Worm (Caenorhabditis elegans) whole organism, L4 larva: ENCODE results near the gene R07B7.9.
A peak's percentile ranks its signal among the peaks of the same experiment; 100 is the strongest.

ENCODE experiments used
- F10B5.3 ChIP-seq: sonication (generic microtip); optimal IDR thresholded peaks from 2 replicates; lab custom pipeline; 2016; ENCODE audit warnings: mild to moderate bottlenecking, missing genetic modification characterization, missing compliant biosample characterization
- F49E8.2 ChIP-seq: sonication (generic microtip); optimal IDR thresholded peaks from 2 replicates; lab custom pipeline; 2016; ENCODE audit warnings: missing compliant biosample characterization, mild to moderate bottlenecking, missing genetic modification characterization, borderline replicate concordance
- T20F7.1 ChIP-seq: fragments of 200-800 bp; sonication (Bioruptor generic); optimal IDR thresholded peaks from 2 replicates; lab custom pipeline; 2018; ENCODE audit warnings: mild to moderate bottlenecking, missing genetic modification characterization, missing compliant biosample characterization
- Y48G9A.11 ChIP-seq: fragments of 200-800 bp; sonication (Bioruptor generic); IDR thresholded peaks from 2 replicates; pipeline ENCODE4 v1.3.6; 2022; ENCODE audit warnings: missing genetic modification reagents, missing genetic modification characterization, missing compliant biosample characterization
- Y75B8A.6 ChIP-seq: fragments of 200-800 bp; sonication (Bioruptor generic); IDR thresholded peaks from 2 replicates; pipeline ENCODE4 v1.3.6; 2022; ENCODE audit warnings: missing genetic modification reagents, missing genetic modification characterization, missing compliant biosample characterization
- ZK337.2 ChIP-seq: fragments of 200-800 bp; sonication (Bioruptor generic); IDR thresholded peaks from 2 replicates; pipeline ENCODE4 v1.3.6; 2022; ENCODE audit warnings: missing genetic modification reagents, missing genetic modification characterization, missing compliant biosample characterization
- aha-1 ChIP-seq: fragments of 150-350 bp; peaks from one replicate; lab custom pipeline; 2014; ENCODE audit warnings: missing biosample characterization, missing genetic modification characterization
- ama-1 ChIP-seq: fragments of 150-350 bp; optimal IDR thresholded peaks from 2 replicates; lab custom pipeline; 2014; ENCODE audit warnings: inconsistent platforms, mixed read lengths
- arid-1 ChIP-seq: fragments of 200-800 bp; sonication (Bioruptor generic); conservative IDR thresholded peaks from 2 replicates; pipeline ENCODE4 v1.3.6; 2022; ENCODE audit warnings: missing genetic modification reagents, missing genetic modification characterization, missing compliant biosample characterization
- ceh-20 ChIP-seq: fragments of 200-800 bp; sonication (Bioruptor generic); IDR thresholded peaks from 2 replicates; pipeline ENCODE4 v1.3.6; 2022; ENCODE audit warnings: missing genetic modification reagents, missing genetic modification characterization, missing compliant biosample characterization
- ceh-44 ChIP-seq: fragments of 200-800 bp; sonication (Bioruptor generic); IDR thresholded peaks from 2 replicates; pipeline ENCODE4 v1.3.6; 2022; ENCODE audit warnings: missing genetic modification reagents, missing genetic modification characterization, missing compliant biosample characterization
- ces-1 ChIP-seq: fragments of 150-350 bp; sonication (generic microtip); optimal IDR thresholded peaks from 4 replicates; lab custom pipeline; 2014; ENCODE audit warnings: missing biosample characterization, missing genetic modification reagents, missing genetic modification characterization
- ctbp-1 ChIP-seq: fragments of 200-800 bp; sonication (Bioruptor generic); IDR thresholded peaks from 2 replicates; pipeline ENCODE4 v1.3.6; 2022; ENCODE audit warnings: missing genetic modification reagents, missing genetic modification characterization, missing compliant biosample characterization
- daf-12 ChIP-seq: fragments of 150-350 bp; optimal IDR thresholded peaks from 2 replicates; lab custom pipeline; 2014; ENCODE audit warnings: missing biosample characterization, missing genetic modification reagents, missing genetic modification characterization
- daf-16 ChIP-seq, 3 experiments: sonication (generic microtip); optimal IDR thresholded peaks; 2 replicates each; lab custom pipeline; 2016 to 2017; ENCODE audit warnings: missing genetic modification characterization in 3 of 3, missing genetic modification reagents in 3 of 3, mild to moderate bottlenecking in 2 of 3, missing compliant biosample characterization in 2 of 3, missing biosample characterization in 1 of 3, moderate library complexity in 1 of 3
- daf-19 ChIP-seq: fragments of 200-800 bp; sonication (Bioruptor generic); conservative IDR thresholded peaks from 2 replicates; pipeline ENCODE4 v1.3.6; 2022; ENCODE audit warnings: missing genetic modification characterization, missing compliant biosample characterization
- dmd-6 ChIP-seq: fragments of 200-800 bp; sonication (Bioruptor generic); IDR thresholded peaks from 2 replicates; pipeline ENCODE4 v1.3.6; 2022; ENCODE audit warnings: missing genetic modification reagents, missing genetic modification characterization, missing compliant biosample characterization
- dmd-9 ChIP-seq: fragments of 200-800 bp; sonication (Bioruptor generic); IDR thresholded peaks from 2 replicates; pipeline ENCODE4 v1.3.6; 2022; ENCODE audit warnings: missing genetic modification reagents, missing genetic modification characterization, missing compliant biosample characterization
- dve-1 ChIP-seq: sonication (generic microtip); optimal IDR thresholded peaks from 2 replicates; lab custom pipeline; 2017; ENCODE audit warnings: antibody characterized with exemption, mild to moderate bottlenecking, missing genetic modification characterization, missing compliant biosample characterization; ENCODE audit not compliant: insufficient read depth
- fos-1 ChIP-seq: fragments of 150-350 bp; optimal IDR thresholded peaks from 2 replicates; lab custom pipeline; 2014; ENCODE audit warnings: missing biosample characterization, missing genetic modification characterization
- gei-8 ChIP-seq: fragments of 200-800 bp; sonication (Bioruptor generic); optimal IDR thresholded peaks from 2 replicates; lab custom pipeline; 2018; ENCODE audit warnings: mild to moderate bottlenecking, missing genetic modification characterization, missing compliant biosample characterization
- hif-1 ChIP-seq, 2 experiments: sonication (generic microtip); optimal IDR thresholded peaks; 2 replicates each; lab custom pipeline; 2016 to 2017; ENCODE audit warnings: missing compliant biosample characterization in 2 of 2, missing genetic modification characterization in 2 of 2, missing genetic modification reagents in 2 of 2, missing genotype in 2 of 2, mild to moderate bottlenecking in 1 of 2
- hlh-11 ChIP-seq: fragments of 200-800 bp; sonication (Bioruptor generic); optimal IDR thresholded peaks from 2 replicates; lab custom pipeline; 2018; ENCODE audit warnings: mild to moderate bottlenecking, missing genetic modification characterization, missing compliant biosample characterization
- hlh-30 ChIP-seq: sonication (generic microtip); optimal IDR thresholded peaks from 2 replicates; lab custom pipeline; 2017; ENCODE audit warnings: antibody characterized with exemption, mild to moderate bottlenecking, missing genetic modification characterization, missing compliant biosample characterization; ENCODE audit not compliant: insufficient read depth
- jun-1 ChIP-seq: fragments of 150-350 bp; optimal IDR thresholded peaks from 2 replicates; lab custom pipeline; 2014; ENCODE audit warnings: missing biosample characterization, missing genetic modification reagents, missing genetic modification characterization
- lin-13 ChIP-seq: fragments of 150-350 bp; optimal IDR thresholded peaks from 2 replicates; lab custom pipeline; 2014; ENCODE audit warnings: missing biosample characterization, missing genetic modification reagents, missing genetic modification characterization
- lin-29 ChIP-seq: fragments of 200-800 bp; sonication (Bioruptor generic); IDR thresholded peaks from 2 replicates; pipeline ENCODE4 v1.3.6; 2022; ENCODE audit warnings: missing genetic modification reagents, missing genetic modification characterization, missing compliant biosample characterization
- lin-39 ChIP-seq: fragments of 150-350 bp; optimal IDR thresholded peaks from 2 replicates; lab custom pipeline; 2014; ENCODE audit warnings: missing biosample characterization, missing genetic modification reagents, missing genetic modification characterization
- lir-3 ChIP-seq: sonication (generic microtip); optimal IDR thresholded peaks from 2 replicates; lab custom pipeline; 2016; ENCODE audit warnings: mild to moderate bottlenecking, missing genetic modification characterization, missing compliant biosample characterization
- madf-5 ChIP-seq, 2 experiments: fragments of 200-800 bp; sonication (Bioruptor generic); IDR thresholded peaks; 2 replicates each; pipeline ENCODE4 v1.3.6; 2022; ENCODE audit warnings: missing compliant biosample characterization in 2 of 2, missing genetic modification characterization in 2 of 2
- mdl-1 ChIP-seq, 2 experiments: fragments of 150-350 bp in 1 of 2; sonication (generic microtip) in 1 of 2; optimal IDR thresholded peaks; 2 replicates each; lab custom pipeline; 2014 to 2017; ENCODE audit warnings: missing biosample characterization in 2 of 2, missing genetic modification characterization in 2 of 2
- mdt-29 ChIP-seq: fragments of 200-800 bp; sonication (Bioruptor generic); IDR thresholded peaks from 2 replicates; pipeline ENCODE4 v1.3.6; 2022; ENCODE audit warnings: missing genetic modification reagents, missing genetic modification characterization, missing compliant biosample characterization
- nhr-102 ChIP-seq: sonication (generic microtip); optimal IDR thresholded peaks from 2 replicates; lab custom pipeline; 2016; ENCODE audit warnings: mild to moderate bottlenecking, missing genetic modification characterization, moderate library complexity, missing compliant biosample characterization
- nhr-28 ChIP-seq: fragments of 150-350 bp; optimal IDR thresholded peaks from 2 replicates; lab custom pipeline; 2014; ENCODE audit warnings: missing biosample characterization, missing genetic modification characterization
- nhr-41 ChIP-seq: fragments of 200-800 bp; sonication (Bioruptor generic); IDR thresholded peaks from 2 replicates; pipeline ENCODE4 v1.3.6; 2022; ENCODE audit warnings: missing genetic modification reagents, missing genetic modification characterization, missing compliant biosample characterization
- nhr-6 ChIP-seq: fragments of 150-350 bp; optimal IDR thresholded peaks from 2 replicates; lab custom pipeline; 2014; ENCODE audit warnings: missing biosample characterization, missing genetic modification characterization
- nhr-77 ChIP-seq: fragments of 150-350 bp; optimal IDR thresholded peaks from 2 replicates; lab custom pipeline; 2014; ENCODE audit warnings: missing biosample characterization, missing genetic modification characterization
- saeg-2 ChIP-seq: fragments of 200-800 bp; sonication (Bioruptor generic); IDR thresholded peaks from 2 replicates; pipeline ENCODE4 v1.3.6; 2022; ENCODE audit warnings: missing genetic modification reagents, missing genetic modification characterization, missing compliant biosample characterization
- tra-1 ChIP-seq: fragments of 200-800 bp; sonication (Bioruptor generic); IDR thresholded peaks from 2 replicates; pipeline ENCODE4 v1.3.6; 2022; ENCODE audit warnings: missing genetic modification reagents, missing genetic modification characterization, missing compliant biosample characterization
- unc-130 ChIP-seq: sonication (generic microtip); optimal IDR thresholded peaks from 2 replicates; lab custom pipeline; 2016; ENCODE audit warnings: missing genetic modification reagents, missing genetic modification characterization, missing compliant biosample characterization
- vab-7 ChIP-seq: fragments of 200-800 bp; sonication (Bioruptor generic); IDR thresholded peaks from 2 replicates; pipeline ENCODE4 v1.3.6; 2022; ENCODE audit warnings: missing genetic modification reagents, missing genetic modification characterization, missing compliant biosample characterization
- ztf-11 ChIP-seq: fragments of 150-350 bp; optimal IDR thresholded peaks from 2 replicates; lab custom pipeline; 2014; ENCODE audit warnings: missing biosample characterization, missing genetic modification characterization
- ztf-7 ChIP-seq: fragments of 150-350 bp; optimal IDR thresholded peaks from 2 replicates; lab custom pipeline; 2014; ENCODE audit warnings: missing biosample characterization, missing genetic modification characterization

R07B7.9 gene

ce11 chrV:12100794-12101343, 20.7 kb upstream of the R07B7.9 start, which contains the start of gene nhr-154 (continued):
- TF ChIP-seq gei-8 (GFP tag; lab: Kevin White, UChicago) (no peak), hif-1 (tag; optimal IDR thresholded peaks at IDR 0.05; lab: Kevin White, UChicago) (peak in 1 of 2 experiments; percentile 62), nhr-28 (peak; percentile 39), madf-5 (GFP tag; IDR thresholded peaks at IDR 0.05; lab: Robert Waterston, UW) (no peak), daf-19 (GFP tag; lab: Robert Waterston, UW) (no peak), aha-1 (tag; lab: Kevin White, UChicago) (peak; percentile 52), nhr-102 (tag; lab: Kevin White, UChicago) (no peak), Y75B8A.6 (no peak), dve-1 (tag; lab: Kevin White, UChicago) (peak; percentile 48), lin-29 (GFP tag; lab: Robert Waterston, UW) (no peak), ceh-20 (GFP tag; lab: Robert Waterston, UW) (no peak)

- no peak for TF ChIP-seq daf-12 (tag; lab: Kevin White, UChicago)
- TF ChIP-seq lin-39, result no peak
- TF ChIP-seq tra-1 (GFP tag; lab: Robert Waterston, UW), result no peak
- TF ChIP-seq nhr-28, result peak; percentile 82
- no peak for TF ChIP-seq ceh-44 (GFP tag; lab: Robert Waterston, UW)
- no peak for TF ChIP-seq nhr-41 (GFP tag; lab: Robert Waterston, UW)
- no peak for TF ChIP-seq fos-1
- TF ChIP-seq mdt-29 (GFP tag; lab: Robert Waterston, UW), result no peak
Measured at ce11 chrV:12098123-12098522, 17.9 kb upstream of the R07B7.9 start, which contains the start of gene nhr-209. nhr-209 (plus strand) TSS chrV:12098149.

- TF ChIP-seq nhr-6 (tag; lab: Kevin White, UChicago) (peak; percentile 85), daf-16 (GFP tag; optimal IDR thresholded peaks at IDR 0.05; lab: Kevin White, UChicago) (no peak), daf-16 (tag; optimal IDR thresholded peaks at IDR 0.05; lab: Kevin White, UChicago) (peak; percentile 51), nhr-77 (tag; lab: Kevin White, UChicago) (peak; percentile 20), vab-7 (GFP tag; lab: Robert Waterston, UW) (no peak), nhr-28 (peak; percentile 95), mdl-1 (tag; optimal IDR thresholded peaks at IDR 0.05; lab: Kevin White, UChicago) (peak in 1 of 2 experiments; percentile 71), dve-1 (tag; lab: Kevin White, UChicago) (peak; percentile 45), lir-3 (tag; lab: Kevin White, UChicago) (no peak), hlh-11 (tag; lab: Kevin White, UChicago) (peak; percentile 39), nhr-102 (tag; lab: Kevin White, UChicago) (peak; percentile 54), ctbp-1 (GFP tag; lab: Robert Waterston, UW) (no peak), dmd-6 (peak; percentile 85)
- TF ChIP-seq, all 104 proteins: peak for 9
Measured at ce11 chrV:12095865-12096264, 15.7 kb upstream of the R07B7.9 start, which contains the start of gene nhr-207. nhr-207 (plus strand) TSS chrV:12096146.

ce11 chrV:12094030-12094429, 13.9 kb upstream of the R07B7.9 start, which contains the start of gene nhr-208:
nhr-208 (plus strand) TSS chrV:12094317.
- TF ChIP-seq jun-1 (tag; lab: Kevin White, UChicago) (no peak), arid-1 (GFP tag; lab: Robert Waterston, UW) (no peak), nhr-41 (GFP tag; lab: Robert Waterston, UW) (no peak), ama-1 (lab: Kevin White, UChicago) (no peak), saeg-2 (no peak), hlh-30 (tag; lab: Kevin White, UChicago) (peak; percentile 13), ztf-11 (tag; lab: Kevin White, UChicago) (no peak), nhr-102 (tag; lab: Kevin White, UChicago) (peak; percentile 5), ZK337.2 (GFP tag; lab: Robert Waterston, UW) (no peak), unc-130 (GFP tag; lab: Kevin White, UChicago) (no peak), nhr-28 (peak; percentile 62), F10B5.3 (tag; lab: Kevin White, UChicago) (no peak), nhr-6 (tag; lab: Kevin White, UChicago) (no peak), F49E8.2 (no peak), Y48G9A.11 (GFP tag; lab: Robert Waterston, UW) (no peak), mdt-29 (GFP tag; lab: Robert Waterston, UW) (no peak), lin-13 (no peak), dve-1 (tag; lab: Kevin White, UChicago) (peak; percentile 15), T20F7.1 (GFP tag; lab: Kevin White, UChicago) (no peak), fos-1 (no peak), dmd-9 (no peak), ztf-7 (tag; lab: Kevin White, UChicago) (no peak), ces-1 (GFP tag; lab: Kevin White, UChicago) (no peak), mdl-1 (tag; optimal IDR thresholded peaks at IDR 0.05; lab: Kevin White, UChicago) (no peak)
